Fruit fly (Drosophila melanogaster): ENCODE results near the gene hll.

hll gene

dm6 chr2L:14021646-14022129 is 5.1 kb upstream of the hll start:
- TF ChIP-seq noc (tag; optimal IDR thresholded peaks at IDR 0.05), result no peak

DNA sequence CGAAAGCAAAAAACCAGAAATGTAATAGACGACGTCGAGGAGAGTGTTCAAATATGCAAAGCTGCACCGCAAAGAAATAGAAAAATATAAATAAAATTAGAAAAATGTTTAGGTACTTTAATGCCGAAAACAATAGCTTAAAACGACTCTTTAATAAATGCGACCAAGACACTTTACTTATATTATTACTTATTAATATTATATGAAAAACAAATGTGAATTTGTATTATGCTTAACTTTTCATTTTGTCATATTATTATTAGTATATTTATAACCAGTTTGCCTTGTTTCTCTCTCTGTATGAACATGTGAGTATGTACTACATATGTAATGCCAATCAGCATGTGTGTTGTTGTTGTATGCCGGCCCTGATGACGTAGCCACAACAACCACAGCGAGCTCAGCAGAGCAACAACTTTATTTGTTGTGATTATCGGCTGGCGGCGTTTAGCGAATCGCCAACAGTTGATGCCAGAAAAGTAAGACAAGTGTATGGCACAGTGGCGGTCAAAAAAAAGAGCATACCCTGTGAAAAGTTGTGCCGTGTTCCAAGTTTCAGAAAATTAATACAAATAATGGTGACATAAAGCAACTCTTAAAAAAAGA is 4.6 kb upstream of the hll start:
- TF ChIP-seq noc (tag; optimal IDR thresholded peaks at IDR 0.05), result peak; percentile 85

dm6 chr2L:14023136-14024050 is 3.4 kb upstream of the hll start:
- TF ChIP-seq noc (tag; optimal IDR thresholded peaks at IDR 0.05), result no peak

DNA sequence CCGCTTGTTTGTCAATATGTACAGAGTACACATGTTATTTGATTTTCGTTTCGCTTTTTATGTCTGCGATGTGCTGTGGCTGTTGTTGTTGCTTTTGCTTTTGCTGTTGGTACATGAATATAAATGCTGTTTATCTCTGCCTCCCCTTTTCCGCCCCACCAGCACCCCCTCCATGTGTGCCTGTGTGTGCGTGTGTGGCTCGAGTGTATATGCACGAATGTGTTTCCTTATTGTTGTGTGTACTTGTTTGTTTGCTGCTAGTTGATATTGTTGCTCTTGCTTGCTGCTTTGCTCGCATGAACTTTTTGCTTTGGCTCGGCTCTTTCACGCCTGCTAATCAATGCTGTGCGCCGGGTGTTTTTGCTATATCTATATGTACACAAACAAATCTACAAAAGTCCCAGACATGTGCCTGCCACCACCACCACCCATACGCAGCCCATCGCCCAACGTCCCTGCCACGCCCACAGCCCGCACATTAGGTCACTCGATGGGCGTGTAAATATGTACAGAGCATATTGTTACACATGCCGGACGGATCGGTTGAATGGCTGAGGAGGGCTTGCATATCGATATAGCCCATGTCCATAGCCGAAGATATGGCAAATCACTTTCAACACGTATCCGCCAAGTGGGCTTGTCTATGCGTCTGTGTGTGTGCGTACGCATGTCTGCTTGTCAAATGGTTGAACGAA is 2.6 kb upstream of the hll start:
- peak; percentile 95 for TF ChIP-seq noc (tag; optimal IDR thresholded peaks at IDR 0.05)

dm6 chr2L:14024746-14025105 is 2.1 kb upstream of the hll start:
- TF ChIP-seq noc (tag; optimal IDR thresholded peaks at IDR 0.05), result peak; percentile 2

- TF ChIP-seq noc (tag; optimal IDR thresholded peaks at IDR 0.05), result no peak
Measured at dm6 chr2L:14025485-14025933, 1.3 kb upstream of the hll start.

dm6 chr2L:14029235-14029634 is 2.4 kb downstream of the hll start:
- TF ChIP-seq noc (tag; optimal IDR thresholded peaks at IDR 0.05), result no peak

DNA sequence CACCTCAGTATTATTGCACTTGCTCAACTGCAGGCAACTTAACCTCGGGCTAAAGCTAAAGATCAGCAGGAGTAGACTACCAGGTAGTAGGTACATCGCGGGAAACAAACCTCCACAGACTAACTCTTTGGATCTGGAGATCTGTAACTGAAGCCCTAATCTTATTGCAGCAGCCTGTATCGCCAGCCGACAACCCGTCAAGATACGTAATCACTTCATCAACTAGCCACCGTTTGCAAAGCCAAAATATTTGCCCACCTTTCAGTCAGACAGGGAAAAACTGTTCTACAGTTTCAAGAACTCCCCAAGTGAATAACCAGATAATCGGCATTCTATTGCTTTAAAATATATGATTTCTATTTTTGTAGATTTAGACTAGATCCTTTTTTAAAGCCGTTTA is 4.6 kb downstream of the hll start, which contains the start of gene CG18095:
Gene CG18095 (minus strand): TSS at position 101 of the 400 bp plus-strand sequence.
- no peak for TF ChIP-seq noc (tag; optimal IDR thresholded peaks at IDR 0.05)

- no peak for TF ChIP-seq noc (tag; optimal IDR thresholded peaks at IDR 0.05)
Measured at dm6 chr2L:14038718-14039117, 11.9 kb downstream of the hll start.

- no peak for TF ChIP-seq noc (tag; optimal IDR thresholded peaks at IDR 0.05)
Measured at dm6 chr2L:14039936-14040483, 13.2 kb downstream of the hll start, which contains the start of gene nAChRalpha5. Gene nAChRalpha5, plus strand, starts transcription at chr2L:14040170.

dm6 chr2L:14045562-14046196 is 18.9 kb downstream of the hll start:
- TF ChIP-seq noc (tag; optimal IDR thresholded peaks at IDR 0.05), result no peak

DNA sequence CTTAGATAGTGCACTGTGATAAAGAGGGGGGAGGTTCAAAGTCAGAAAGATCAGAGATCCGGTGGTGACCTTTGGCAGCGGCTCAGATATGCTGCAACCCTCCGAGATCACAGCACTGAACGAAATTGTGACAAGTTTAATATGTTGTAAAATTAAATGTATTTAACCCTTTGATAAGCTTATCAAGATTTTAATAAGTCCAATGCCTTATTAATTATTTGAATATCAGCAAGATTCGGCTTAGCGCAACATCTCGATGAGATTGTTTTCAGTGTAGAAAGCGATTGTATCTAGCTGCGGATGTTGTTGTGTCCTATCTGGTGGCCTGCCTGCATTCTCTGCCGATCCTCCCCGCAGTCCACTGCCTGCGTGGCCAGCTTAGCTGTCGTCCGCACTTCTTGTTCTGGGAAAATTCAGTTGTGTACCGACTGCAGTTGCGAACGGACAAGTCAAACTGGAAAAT is 20.4 kb downstream of the hll start, which contains the start of gene NimC4:
Gene NimC4 (plus strand): TSS at position 413 of the 463 bp plus-strand sequence.
- no peak for TF ChIP-seq noc (tag; optimal IDR thresholded peaks at IDR 0.05)

DNA sequence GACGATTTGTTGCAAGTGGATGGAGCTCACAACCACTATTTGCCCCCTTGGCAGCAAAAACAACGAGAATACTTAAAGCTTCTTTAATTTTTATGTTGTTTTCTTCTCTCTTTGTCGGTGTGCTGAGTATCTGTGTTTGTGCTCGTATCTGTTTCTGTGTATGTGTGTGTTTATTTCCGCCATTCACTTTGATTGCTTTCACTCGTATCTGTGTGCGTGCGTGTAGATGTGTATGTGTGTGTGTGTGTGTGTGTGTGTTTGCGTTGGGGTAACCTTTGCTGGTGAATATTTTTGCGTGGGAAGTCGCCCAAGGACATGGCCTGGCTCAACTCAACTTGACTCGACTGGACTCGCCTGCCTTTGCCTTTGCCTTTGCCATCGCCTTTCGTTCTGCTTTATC is 23.2 kb downstream of the hll start:
- TF ChIP-seq noc (tag; optimal IDR thresholded peaks at IDR 0.05), result no peak

- no peak for TF ChIP-seq noc (tag; optimal IDR thresholded peaks at IDR 0.05)
Measured at dm6 chr2L:14054281-14054680, 27.5 kb downstream of the hll start.

dm6 chr2L:14054903-14055302 is 28.1 kb downstream of the hll start:
- TF ChIP-seq noc (tag; optimal IDR thresholded peaks at IDR 0.05), result no peak
